Worm (Caenorhabditis elegans) whole organism, late embryonic: ENCODE data around the gene ubh-2.

Experiments used
- C08G9.2 ChIP-seq: sonication (generic microtip); optimal IDR thresholded peaks from 2 replicates; lab custom pipeline; 2016; ENCODE audit warnings: mild to moderate bottlenecking, missing genetic modification characterization, moderate library complexity, missing compliant biosample characterization
- nhr-11 ChIP-seq: fragments of 150-350 bp; optimal IDR thresholded peaks from 2 replicates; lab custom pipeline; 2014; ENCODE audit warnings: missing biosample characterization, missing genetic modification characterization
- pax-1 ChIP-seq: fragments of 150-350 bp; optimal IDR thresholded peaks from 2 replicates; lab custom pipeline; 2014; ENCODE audit warnings: missing biosample characterization, missing genetic modification characterization
- sox-4 ChIP-seq: sonication (generic microtip); optimal IDR thresholded peaks from 2 replicates; lab custom pipeline; 2017; ENCODE audit warnings: mild to moderate bottlenecking, missing genetic modification characterization, inconsistent platforms, missing compliant biosample characterization
- tbx-2 ChIP-seq: sonication (generic microtip); optimal IDR thresholded peaks from 2 replicates; lab custom pipeline; 2016; ENCODE audit warnings: missing genetic modification characterization, missing compliant biosample characterization

- TF ChIP-seq nhr-11 (tag; lab: Kevin White, UChicago): no peak
- TF ChIP-seq tbx-2 (tag; lab: Kevin White, UChicago): no peak
- no peak for TF ChIP-seq C08G9.2
- TF ChIP-seq pax-1: no peak
- TF ChIP-seq sox-4 (tag; lab: Kevin White, UChicago): no peak
Observed at ce11 chrV:6488849-6489248, 20.8 kb downstream of the ubh-2 start, which contains the start of gene lec-10.
